Fruit fly (Drosophila melanogaster) S2 (cell line): ENCODE data around the gene Scox.

Experiments
- CG8478 ChIP-seq: fragments of >200 bp; optimal IDR thresholded peaks from 2 replicates; lab custom pipeline; 2018
- CTCF ChIP-seq, 2 experiments: fragments of >200 bp; optimal IDR thresholded peaks; 2 replicates each; lab custom pipeline; 2018

- TF ChIP-seq CG8478 (no peak), CTCF (optimal IDR thresholded peaks at IDR 0.05; lab: Kevin White, UChicago) (no peak)
These were observed 31.6 kb upstream of the Scox start for dm6 chr2L:5000287-5000871.
